Fruit fly (Drosophila melanogaster) whole organism, embryonic: ENCODE measurements around the gene inaF-B.
A peak's percentile ranks its signal among the peaks of the same experiment; 100 is the strongest.

Source experiments
- Adf1 ChIP-seq: fragments of 200-800 bp; sonication (Bioruptor generic); IDR thresholded peaks from 2 replicates; pipeline ENCODE4 v1.3.6; 2022; ENCODE audit warnings: missing biosample characterization, missing genetic modification characterization
- Atf-2 ChIP-seq: fragments of 200-800 bp; sonication (Bioruptor generic); optimal IDR thresholded peaks from 2 replicates; lab custom pipeline; 2016; ENCODE audit warnings: missing biosample characterization, missing genetic modification characterization
- CG12391 ChIP-seq: fragments of 200-800 bp; sonication (Bioruptor generic); optimal IDR thresholded peaks from 3 replicates; lab custom pipeline; 2018; ENCODE audit warnings: missing biosample characterization, mild to moderate bottlenecking, missing genetic modification characterization, moderate library complexity
- CG14860 ChIP-seq: fragments of 200-800 bp; sonication (Bioruptor generic); IDR thresholded peaks from 3 replicates; pipeline ENCODE4 v1.3.6; 2022; ENCODE audit warnings: missing biosample characterization, missing genetic modification characterization; ENCODE audit not compliant: partially characterized antibody
- CG15696 ChIP-seq: fragments of 200-800 bp; sonication (Bioruptor generic); optimal IDR thresholded peaks from 2 replicates; lab custom pipeline; 2019; ENCODE audit warnings: missing biosample characterization, mild to moderate bottlenecking, missing genetic modification characterization, moderate library complexity
- CG16863 ChIP-seq: fragments of 200-800 bp; sonication (Bioruptor generic); optimal IDR thresholded peaks from 3 replicates; lab custom pipeline; 2016; ENCODE audit warnings: missing biosample characterization, missing genetic modification characterization
- CG17359 ChIP-seq: fragments of 200-800 bp; sonication (Bioruptor generic); optimal IDR thresholded peaks from 3 replicates; lab custom pipeline; 2018; ENCODE audit warnings: missing biosample characterization, mild to moderate bottlenecking, missing genetic modification characterization, moderate library complexity
- CG18262 ChIP-seq: fragments of 200-800 bp; optimal IDR thresholded peaks from 3 replicates; lab custom pipeline; 2019; ENCODE audit warnings: missing biosample characterization, mild to moderate bottlenecking, missing genetic modification characterization, moderate library complexity
- CG18476 ChIP-seq: fragments of 200-800 bp; sonication (Bioruptor generic); optimal IDR thresholded peaks from 2 replicates; lab custom pipeline; 2016; ENCODE audit warnings: missing biosample characterization, mild to moderate bottlenecking, missing genetic modification characterization
- CG30020 ChIP-seq: fragments of 200-800 bp; optimal IDR thresholded peaks from 2 replicates; lab custom pipeline; 2019; ENCODE audit warnings: missing biosample characterization, mild to moderate bottlenecking, missing genetic modification characterization, moderate library complexity
- CG34376 ChIP-seq: fragments of 200-800 bp; sonication (Bioruptor generic); optimal IDR thresholded peaks from 2 replicates; lab custom pipeline; 2018; ENCODE audit warnings: missing biosample characterization, mild to moderate bottlenecking, missing genetic modification characterization
- CG42726 ChIP-seq: fragments of 200-800 bp; sonication (Bioruptor generic); IDR thresholded peaks from 2 replicates; pipeline ENCODE4 v1.3.6; 2022; ENCODE audit warnings: missing biosample characterization, missing genetic modification characterization; ENCODE audit not compliant: partially characterized antibody
- CG43689 ChIP-seq: fragments of 200-800 bp; sonication (Bioruptor generic); IDR thresholded peaks from 2 replicates; pipeline ENCODE4 v1.3.6; 2022; ENCODE audit warnings: missing biosample characterization, missing genetic modification characterization
- CG5245 ChIP-seq: fragments of 200-800 bp; sonication (Bioruptor generic); optimal IDR thresholded peaks from 3 replicates; lab custom pipeline; 2016; ENCODE audit warnings: missing biosample characterization, missing genetic modification characterization
- CG7271 ChIP-seq: fragments of 200-800 bp; sonication (Bioruptor generic); optimal IDR thresholded peaks from 2 replicates; lab custom pipeline; 2018; ENCODE audit warnings: missing biosample characterization, mild to moderate bottlenecking, missing genetic modification characterization, moderate library complexity
- CG7987 ChIP-seq: fragments of 200-800 bp; sonication (Bioruptor generic); optimal IDR thresholded peaks from 2 replicates; lab custom pipeline; 2018; ENCODE audit warnings: missing biosample characterization, mild to moderate bottlenecking, missing genetic modification characterization, moderate library complexity
- CG8089 ChIP-seq: fragments of 200-800 bp; sonication (Bioruptor generic); optimal IDR thresholded peaks from 3 replicates; lab custom pipeline; 2016; ENCODE audit warnings: missing biosample characterization, missing genetic modification characterization
- CG9609 ChIP-seq: fragments of 200-800 bp; sonication (Bioruptor generic); optimal IDR thresholded peaks from 3 replicates; lab custom pipeline; 2016; ENCODE audit warnings: missing biosample characterization, missing genetic modification characterization
- CG9932 ChIP-seq: fragments of 200-800 bp; sonication (Bioruptor generic); IDR thresholded peaks from 2 replicates; pipeline ENCODE4 v1.3.6; 2022; ENCODE audit warnings: missing biosample characterization, missing genetic modification characterization
- Camta ChIP-seq: fragments of 200-800 bp; sonication (Bioruptor generic); optimal IDR thresholded peaks from 2 replicates; lab custom pipeline; 2016; ENCODE audit warnings: missing biosample characterization, missing genetic modification characterization
- D ChIP-seq, 2 experiments: fragments of 200-800 bp in 1 of 2; fragments of >200 bp in 1 of 2; sonication (Bioruptor generic) in 1 of 2; optimal IDR thresholded peaks; 2 replicates in 1 of 2; 3 replicates in 1 of 2; lab custom pipeline; 2017; ENCODE audit warnings: mild to moderate bottlenecking in 1 of 2, missing biosample characterization in 1 of 2, missing genetic modification characterization in 1 of 2, missing genetic modification reagents in 1 of 2
- Ets97D ChIP-seq: fragments of 200-800 bp; sonication (Bioruptor generic); optimal IDR thresholded peaks from 3 replicates; lab custom pipeline; 2016; ENCODE audit warnings: missing biosample characterization, missing genetic modification characterization
- HHEX ChIP-seq: fragments of 200-800 bp; sonication (Bioruptor generic); optimal IDR thresholded peaks from 3 replicates; lab custom pipeline; 2017; ENCODE audit warnings: missing biosample characterization, mild to moderate bottlenecking, missing genetic modification characterization, missing genetic modification reagents
- HmgZ ChIP-seq: fragments of 200-800 bp; sonication (Bioruptor generic); optimal IDR thresholded peaks from 2 replicates; lab custom pipeline; 2018; ENCODE audit warnings: missing biosample characterization, mild to moderate bottlenecking, missing genetic modification characterization
- Hr3 ChIP-seq: fragments of 200-800 bp; sonication (Bioruptor generic); optimal IDR thresholded peaks from 3 replicates; lab custom pipeline; 2016; ENCODE audit warnings: missing biosample characterization, missing genetic modification characterization
- Lim3 ChIP-seq: fragments of 200-800 bp; sonication (Bioruptor generic); IDR thresholded peaks from 2 replicates; pipeline ENCODE4 v1.3.6; 2022; ENCODE audit warnings: missing biosample characterization, missing genetic modification characterization
- Meics ChIP-seq: fragments of 200-800 bp; sonication (Bioruptor generic); optimal IDR thresholded peaks from 2 replicates; lab custom pipeline; 2017; ENCODE audit warnings: missing biosample characterization, mild to moderate bottlenecking, missing genetic modification characterization
- NK7.1 ChIP-seq: fragments of 200-800 bp; sonication (Bioruptor generic); optimal IDR thresholded peaks from 3 replicates; lab custom pipeline; 2016; ENCODE audit warnings: missing biosample characterization, missing genetic modification characterization
- Optix ChIP-seq: fragments of 200-800 bp; sonication (Bioruptor generic); IDR thresholded peaks from 3 replicates; pipeline ENCODE4 v1.3.6; 2022; ENCODE audit warnings: missing biosample characterization, missing genetic modification characterization
- Ptx1 ChIP-seq: fragments of 200-800 bp; sonication (Bioruptor generic); IDR thresholded peaks from 2 replicates; pipeline ENCODE4 v1.3.6; 2022; ENCODE audit warnings: missing biosample characterization, missing genetic modification characterization
- Sox102F ChIP-seq: fragments of 200-800 bp; sonication (Bioruptor generic); optimal IDR thresholded peaks from 2 replicates; lab custom pipeline; 2018; ENCODE audit warnings: missing biosample characterization, mild to moderate bottlenecking, missing genetic modification characterization, moderate library complexity
- Sry-β ChIP-seq: fragments of 200-800 bp; sonication (Bioruptor generic); optimal IDR thresholded peaks from 2 replicates; lab custom pipeline; 2018; ENCODE audit warnings: missing biosample characterization, mild to moderate bottlenecking, missing genetic modification characterization, moderate library complexity
- bcd ChIP-seq: fragments of 200-800 bp; sonication (Bioruptor generic); optimal IDR thresholded peaks from 2 replicates; lab custom pipeline; 2017; ENCODE audit warnings: missing biosample characterization, mild to moderate bottlenecking, missing genetic modification characterization
- dan ChIP-seq: fragments of 200-800 bp; sonication (Bioruptor generic); IDR thresholded peaks from 2 replicates; pipeline ENCODE4 v1.3.6; 2022; ENCODE audit warnings: missing biosample characterization, missing genetic modification characterization
- danr ChIP-seq: fragments of 200-800 bp; sonication (Bioruptor generic); IDR thresholded peaks from 2 replicates; pipeline ENCODE4 v1.3.6; 2022; ENCODE audit warnings: missing biosample characterization, missing genetic modification characterization
- gcm ChIP-seq: fragments of 200-800 bp; sonication (Bioruptor generic); optimal IDR thresholded peaks from 2 replicates; lab custom pipeline; 2019; ENCODE audit warnings: missing biosample characterization, mild to moderate bottlenecking, missing genetic modification characterization, moderate library complexity
- hb ChIP-seq: fragments of 200-800 bp; sonication (Bioruptor generic); IDR thresholded peaks from 3 replicates; pipeline ENCODE4 v1.3.6; 2022; ENCODE audit warnings: missing biosample characterization, missing genetic modification characterization; ENCODE audit not compliant: partially characterized antibody
- inv ChIP-seq: fragments of 200-800 bp; sonication (Bioruptor generic); IDR thresholded peaks from 2 replicates; pipeline ENCODE4 v1.3.6; 2022; ENCODE audit warnings: missing biosample characterization, missing genetic modification characterization; ENCODE audit not compliant: partially characterized antibody
- maf-S ChIP-seq: fragments of 200-800 bp; sonication (Bioruptor generic); optimal IDR thresholded peaks from 2 replicates; lab custom pipeline; 2016; ENCODE audit warnings: missing biosample characterization, missing genetic modification characterization
- nmo ChIP-seq: fragments of 200-800 bp; sonication (Bioruptor generic); optimal IDR thresholded peaks from 2 replicates; lab custom pipeline; 2018; ENCODE audit warnings: missing biosample characterization, mild to moderate bottlenecking, missing genetic modification characterization, moderate library complexity
- pfk ChIP-seq: fragments of 200-800 bp; sonication (Bioruptor generic); optimal IDR thresholded peaks from 2 replicates; lab custom pipeline; 2018; ENCODE audit warnings: missing biosample characterization, mild to moderate bottlenecking, missing genetic modification characterization, moderate library complexity
- prd ChIP-seq, 3 experiments: fragments of >200 bp in 2 of 3; fragments of 200-800 bp in 1 of 3; sonication (Bioruptor generic) in 1 of 3; optimal IDR thresholded peaks in 2 of 3; IDR thresholded peaks in 1 of 3; 2 replicates in 2 of 3; 3 replicates in 1 of 3; pipeline versions ENCODE4 v1.3.6 to Lab custom; 2017 to 2022; ENCODE audit warnings: missing biosample characterization in 1 of 3, missing genetic modification characterization in 1 of 3
- ranshi ChIP-seq: fragments of 200-800 bp; sonication (Bioruptor generic); IDR thresholded peaks from 2 replicates; pipeline ENCODE4 v1.3.6; 2022; ENCODE audit warnings: missing biosample characterization, missing genetic modification characterization
- salm ChIP-seq: fragments of 200-800 bp; sonication (Bioruptor generic); optimal IDR thresholded peaks from 2 replicates; lab custom pipeline; 2018; ENCODE audit warnings: missing biosample characterization, mild to moderate bottlenecking, missing genetic modification characterization
- sc ChIP-seq, 3 experiments: fragments of >200 bp in 2 of 3; fragments of 200-800 bp in 1 of 3; sonication (Bioruptor generic) in 1 of 3; optimal IDR thresholded peaks; 2 replicates in 2 of 3; 3 replicates in 1 of 3; lab custom pipeline; 2017; ENCODE audit warnings: mild to moderate bottlenecking in 1 of 3, missing biosample characterization in 1 of 3, missing genetic modification characterization in 1 of 3, missing genetic modification reagents in 1 of 3
- tio ChIP-seq: fragments of 200-800 bp; sonication (Bioruptor generic); optimal IDR thresholded peaks from 2 replicates; lab custom pipeline; 2017; ENCODE audit warnings: missing biosample characterization, missing genetic modification characterization, inconsistent platforms
- ttk ChIP-seq: fragments of 200-800 bp; sonication (Bioruptor generic); IDR thresholded peaks from 2 replicates; pipeline ENCODE4 v2.1.2; 2022; ENCODE audit warnings: missing biosample characterization, missing genetic modification characterization
- wek ChIP-seq: fragments of 200-800 bp; sonication (Bioruptor generic); optimal IDR thresholded peaks from 3 replicates; lab custom pipeline; 2018; ENCODE audit warnings: missing biosample characterization, mild to moderate bottlenecking, missing genetic modification characterization, moderate library complexity

inaF-B gene

DNA sequence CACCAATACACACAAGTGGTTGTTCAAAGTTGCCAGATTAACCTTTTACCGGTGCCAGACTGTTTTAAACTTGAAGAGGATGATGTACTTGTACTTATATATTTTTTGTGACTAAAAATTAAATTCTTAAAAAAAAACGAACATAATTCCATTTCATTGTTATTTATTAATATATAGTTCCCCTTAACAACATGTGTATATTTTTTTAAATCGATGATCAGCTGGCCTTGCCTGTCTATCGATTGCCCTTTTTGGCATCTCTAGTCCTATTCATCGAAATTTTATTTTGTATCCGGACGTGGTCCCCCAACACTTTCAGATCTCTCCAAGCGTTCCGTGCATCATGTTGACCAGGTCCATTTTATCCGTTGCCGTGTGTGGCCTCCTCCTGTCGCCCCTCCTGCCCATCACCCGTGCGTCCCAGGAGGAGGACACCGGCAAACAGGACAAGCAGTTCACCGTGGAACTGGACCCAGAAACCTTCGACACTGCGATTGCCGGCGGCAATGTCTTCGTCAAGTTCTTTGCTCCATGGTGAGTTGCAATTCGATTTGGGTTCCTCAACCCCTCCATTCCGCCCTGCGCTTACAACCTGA lies 15.7 kb downstream of the inaF-B start, which contains the start of gene prtp (continued):
- TF ChIP-seq Adf1 (no peak), HHEX (GFP tag; lab: Kevin White, UChicago) (no peak), pfk (GFP tag; lab: Kevin White, UChicago) (no peak), dan (GFP tag; lab: Robert Waterston, UW) (no peak), CG16863 (GFP tag; lab: Kevin White, UChicago) (no peak), CG8089 (no peak), CG17359 (tag; lab: Kevin White, UChicago) (no peak), CG30020 (tag; lab: Kevin White, UChicago) (no peak), Ets97D (GFP tag; lab: Kevin White, UChicago) (peak; percentile 67), CG34376 (no peak), CG5245 (GFP tag; lab: Kevin White, UChicago) (no peak), Sry-β (GFP tag; lab: Kevin White, UChicago) (peak; percentile 78), HmgZ (tag; lab: Kevin White, UChicago) (no peak), danr (no peak), CG9609 (GFP tag; lab: Kevin White, UChicago) (no peak), nmo (GFP tag; lab: Kevin White, UChicago) (peak; percentile 24), D (optimal IDR thresholded peaks at IDR 0.05; lab: Kevin White, UChicago) (no peak), D (GFP tag; optimal IDR thresholded peaks at IDR 0.05; lab: Kevin White, UChicago) (no peak), NK7.1 (no peak), inv (peak; percentile 8; the same call in 1 of the 2 replicates), Camta (GFP tag; lab: Kevin White, UChicago) (peak; percentile 12), CG18262 (no peak), CG18476 (GFP tag; lab: Kevin White, UChicago) (peak; percentile 34), Hr3 (no peak), CG9932 (GFP tag; lab: Robert Waterston, UW) (no peak), wek (GFP tag; lab: Kevin White, UChicago) (no peak), prd (optimal IDR thresholded peaks at IDR 0.05; lab: Kevin White, UChicago) (no peak), prd (GFP tag; IDR thresholded peaks at IDR 0.05; lab: Robert Waterston, UW) (no peak), CG7271 (peak; percentile 33), Sox102F (peak; percentile 18), ttk (GFP tag; lab: Robert Waterston, UW) (no peak), Optix (GFP tag; lab: Robert Waterston, UW) (no peak), Lim3 (GFP tag; lab: Robert Waterston, UW) (no peak), ranshi (GFP tag; lab: Robert Waterston, UW) (no peak), Meics (GFP tag; lab: Kevin White, UChicago) (no peak), gcm (GFP tag; lab: Kevin White, UChicago) (no peak), CG14860 (no peak; the same call in 2 of the 3 replicates), maf-S (GFP tag; lab: Kevin White, UChicago) (no peak), Atf-2 (GFP tag; lab: Kevin White, UChicago) (no peak), CG7987 (GFP tag; lab: Kevin White, UChicago) (no peak), hb (no peak), CG15696 (tag; lab: Kevin White, UChicago) (no peak), tio (GFP tag; lab: Kevin White, UChicago) (no peak), bcd (no peak), salm (tag; lab: Kevin White, UChicago) (no peak), sc (optimal IDR thresholded peaks at IDR 0.05; lab: Kevin White, UChicago) (no peak), sc (GFP tag; optimal IDR thresholded peaks at IDR 0.05; lab: Kevin White, UChicago) (no peak), CG12391 (tag; lab: Kevin White, UChicago) (peak; percentile 71), CG43689 (GFP tag; lab: Robert Waterston, UW) (no peak), CG42726 (GFP tag; lab: Robert Waterston, UW) (no peak), Ptx1 (GFP tag; lab: Robert Waterston, UW) (0 out of 2 replicates have a peak, but pooled peaks have one; percentile 38)
